Fruit fly (Drosophila melanogaster) whole organism, embryonic: ENCODE measurements around the gene ATPsynepsilonL.
A peak's percentile ranks its signal among the peaks of the same experiment; 100 is the strongest.

Source experiments
- ATbp ChIP-seq: fragments of 200-800 bp; sonication (Bioruptor generic); optimal IDR thresholded peaks from 2 replicates; lab custom pipeline; 2017; ENCODE audit warnings: missing biosample characterization, mild to moderate bottlenecking, missing genetic modification characterization, missing genetic modification reagents
- Aef1 ChIP-seq: fragments of 200-800 bp; sonication (Bioruptor generic); IDR thresholded peaks from 3 replicates; pipeline ENCODE4 v1.3.6; 2022; ENCODE audit warnings: missing biosample characterization, missing genetic modification characterization
- CG13123 ChIP-seq: fragments of 200-800 bp; sonication (Bioruptor generic); optimal IDR thresholded peaks from 2 replicates; lab custom pipeline; 2016; ENCODE audit warnings: missing biosample characterization, missing genetic modification characterization
- CG14441 ChIP-seq: fragments of 200-800 bp; sonication (Bioruptor generic); IDR thresholded peaks from 2 replicates; pipeline ENCODE4 v1.3.6; 2022; ENCODE audit warnings: missing biosample characterization, missing genetic modification characterization
- CG14965 ChIP-seq: fragments of 200-800 bp; sonication (Bioruptor generic); optimal IDR thresholded peaks from 2 replicates; lab custom pipeline; 2016; ENCODE audit warnings: missing biosample characterization, missing genetic modification characterization, borderline replicate concordance
- CG30020 ChIP-seq: fragments of 200-800 bp; optimal IDR thresholded peaks from 2 replicates; lab custom pipeline; 2019; ENCODE audit warnings: missing biosample characterization, mild to moderate bottlenecking, missing genetic modification characterization, moderate library complexity
- CG30431 ChIP-seq: fragments of 200-800 bp; sonication (Bioruptor generic); optimal IDR thresholded peaks from 2 replicates; lab custom pipeline; 2017; ENCODE audit warnings: missing biosample characterization, missing genetic modification characterization
- CG3065 ChIP-seq: fragments of 200-800 bp; sonication (Bioruptor generic); optimal IDR thresholded peaks from 2 replicates; lab custom pipeline; 2016; ENCODE audit warnings: missing biosample characterization, missing genetic modification characterization
- CG31365 ChIP-seq: fragments of 200-800 bp; sonication (Bioruptor generic); optimal IDR thresholded peaks from 2 replicates; lab custom pipeline; 2018; ENCODE audit warnings: missing biosample characterization, mild to moderate bottlenecking, missing genetic modification characterization
- CG32772 ChIP-seq: fragments of 200-800 bp; sonication (Bioruptor generic); IDR thresholded peaks from 2 replicates; pipeline ENCODE4 v1.3.6; 2022; ENCODE audit warnings: missing biosample characterization, missing genetic modification characterization
- CG3726 ChIP-seq: fragments of 200-800 bp; sonication (Bioruptor generic); IDR thresholded peaks from 3 replicates; pipeline ENCODE4, ENCODE4 v1.3.6; 2022; ENCODE audit warnings: missing biosample characterization, missing genetic modification characterization
- CG5953 ChIP-seq: fragments of 200-800 bp; sonication (Bioruptor generic); IDR thresholded peaks from 2 replicates; pipeline ENCODE4 v1.3.6; 2022; ENCODE audit warnings: missing biosample characterization, missing genetic modification characterization
- CG6654 ChIP-seq: fragments of 200-800 bp; sonication (Bioruptor generic); optimal IDR thresholded peaks from 2 replicates; lab custom pipeline; 2017; ENCODE audit warnings: missing biosample characterization, mild to moderate bottlenecking, missing genetic modification characterization
- CG8290 ChIP-seq, 3 experiments: fragments of 200-800 bp; sonication (Bioruptor generic); optimal IDR thresholded peaks; 2 replicates each; lab custom pipeline; 2016 to 2019; ENCODE audit warnings: missing biosample characterization in 3 of 3, missing genetic modification characterization in 3 of 3, mild to moderate bottlenecking in 2 of 3, moderate library complexity in 1 of 3
- CHES-1-like ChIP-seq: fragments of 200-800 bp; sonication (Bioruptor generic); optimal IDR thresholded peaks from 2 replicates; lab custom pipeline; 2016; ENCODE audit warnings: missing biosample characterization, missing genetic modification characterization
- Camta ChIP-seq: fragments of 200-800 bp; sonication (Bioruptor generic); optimal IDR thresholded peaks from 2 replicates; lab custom pipeline; 2016; ENCODE audit warnings: missing biosample characterization, missing genetic modification characterization
- CkIIα-i1 ChIP-seq: fragments of 200-800 bp; sonication (Bioruptor generic); IDR thresholded peaks from 2 replicates; pipeline ENCODE4 v1.3.6; 2022; ENCODE audit warnings: missing biosample characterization, missing genetic modification characterization
- Dek ChIP-seq: fragments of 200-800 bp; sonication (Bioruptor generic); optimal IDR thresholded peaks from 3 replicates; lab custom pipeline; 2019; ENCODE audit warnings: missing biosample characterization, mild to moderate bottlenecking, missing genetic modification characterization, moderate library complexity
- Dip3 ChIP-seq: fragments of 200-800 bp; sonication (Bioruptor generic); optimal IDR thresholded peaks from 3 replicates; lab custom pipeline; 2016; ENCODE audit warnings: missing biosample characterization, missing genetic modification characterization
- Fer2 ChIP-seq: fragments of 200-800 bp; sonication (Bioruptor generic); optimal IDR thresholded peaks from 2 replicates; lab custom pipeline; 2018; ENCODE audit warnings: missing biosample characterization, mild to moderate bottlenecking, missing genetic modification characterization, moderate library complexity
- Gsc ChIP-seq: fragments of 200-800 bp; sonication (Bioruptor generic); IDR thresholded peaks from 2 replicates; pipeline ENCODE4 v1.3.6; 2022; ENCODE audit warnings: missing biosample characterization, missing genetic modification characterization
- Lpt ChIP-seq: fragments of >200 bp; optimal IDR thresholded peaks from 2 replicates; lab custom pipeline; 2018; ENCODE audit warnings: missing biosample characterization, missing genetic modification characterization
- NC2α ChIP-seq: fragments of 200-800 bp; sonication (Bioruptor generic); optimal IDR thresholded peaks from 2 replicates; lab custom pipeline; 2016; ENCODE audit warnings: missing biosample characterization, missing genetic modification characterization
- Opbp ChIP-seq: fragments of 200-800 bp; sonication (Bioruptor generic); IDR thresholded peaks from 3 replicates; pipeline ENCODE4 v1.3.6; 2022; ENCODE audit warnings: missing biosample characterization, missing genetic modification characterization; ENCODE audit not compliant: partially characterized antibody
- Pdp1 ChIP-seq, 2 experiments: fragments of 200-800 bp; sonication (Bioruptor generic); optimal IDR thresholded peaks; 3 replicates each; lab custom pipeline; 2016; ENCODE audit warnings: missing biosample characterization in 2 of 2, missing genetic modification characterization in 2 of 2, mild to moderate bottlenecking in 1 of 2, moderate library complexity in 1 of 2
- Side ChIP-seq: fragments of 200-800 bp; sonication (Bioruptor generic); optimal IDR thresholded peaks from 2 replicates; lab custom pipeline; 2016; ENCODE audit warnings: missing biosample characterization, missing genetic modification characterization
- Stat92E ChIP-seq, 3 experiments: fragments of >200 bp in 2 of 3; fragments of 200-800 bp in 1 of 3; sonication (Bioruptor generic) in 1 of 3; optimal IDR thresholded peaks; 2 replicates each; lab custom pipeline; 2017 to 2019; ENCODE audit warnings: missing biosample characterization in 3 of 3, missing genetic modification characterization in 3 of 3, mild to moderate bottlenecking in 1 of 3, moderate library complexity in 1 of 3
- Trl ChIP-seq, 3 experiments: fragments of >200 bp in 2 of 3; fragments of 200-800 bp in 1 of 3; sonication (Bioruptor generic) in 1 of 3; optimal IDR thresholded peaks; 2 replicates in 1 of 3; 3 replicates in 2 of 3; lab custom pipeline; 2016 to 2017; ENCODE audit warnings: missing biosample characterization in 1 of 3, missing genetic modification characterization in 1 of 3
- ac ChIP-seq: fragments of 200-800 bp; sonication (Bioruptor generic); optimal IDR thresholded peaks from 3 replicates; lab custom pipeline; 2017; ENCODE audit warnings: missing biosample characterization, mild to moderate bottlenecking, missing genetic modification characterization
- ash1 ChIP-seq: fragments of 200-800 bp; sonication (Bioruptor generic); optimal IDR thresholded peaks from 2 replicates; lab custom pipeline; 2018; ENCODE audit warnings: missing biosample characterization, mild to moderate bottlenecking, missing genetic modification characterization
- bbx ChIP-seq: fragments of 200-800 bp; sonication (Bioruptor generic); IDR thresholded peaks from 2 replicates; pipeline ENCODE4 v1.3.6; 2022; ENCODE audit warnings: missing biosample characterization, missing genetic modification characterization; ENCODE audit not compliant: partially characterized antibody
- bigmax ChIP-seq: fragments of 200-800 bp; sonication (Bioruptor generic); optimal IDR thresholded peaks from 2 replicates; lab custom pipeline; 2018; ENCODE audit warnings: missing biosample characterization, mild to moderate bottlenecking, missing genetic modification characterization
- croc ChIP-seq: fragments of 200-800 bp; sonication (Bioruptor generic); conservative IDR thresholded peaks from 3 replicates; pipeline ENCODE4 v1.3.6; 2022; ENCODE audit warnings: missing biosample characterization, missing genetic modification characterization
- cwo ChIP-seq: fragments of 200-800 bp; sonication (Bioruptor generic); optimal IDR thresholded peaks from 3 replicates; lab custom pipeline; 2017; ENCODE audit warnings: missing biosample characterization, missing genetic modification characterization, mild to moderate bottlenecking, moderate library complexity, missing genetic modification reagents
- eve ChIP-seq, 2 experiments: fragments of >200 bp; optimal IDR thresholded peaks; 2 replicates each; lab custom pipeline; 2017; ENCODE audit warnings: missing biosample characterization in 2 of 2, missing genetic modification characterization in 2 of 2
- ewg ChIP-seq: fragments of 200-800 bp; sonication (Bioruptor generic); optimal IDR thresholded peaks from 3 replicates; lab custom pipeline; 2017; ENCODE audit warnings: mild to moderate bottlenecking, missing biosample characterization, missing genetic modification reagents, missing genetic modification characterization
- fd96Cb ChIP-seq: fragments of 200-800 bp; sonication (Bioruptor generic); optimal IDR thresholded peaks from 2 replicates; lab custom pipeline; 2018; ENCODE audit warnings: missing biosample characterization, mild to moderate bottlenecking, missing genetic modification characterization, moderate library complexity
- jigr1 ChIP-seq: fragments of 200-800 bp; sonication (Bioruptor generic); IDR thresholded peaks from 3 replicates; pipeline ENCODE4 v1.3.6; 2022; ENCODE audit warnings: missing biosample characterization, missing genetic modification characterization
- kah ChIP-seq: fragments of 200-800 bp; sonication (Bioruptor generic); optimal IDR thresholded peaks from 2 replicates; lab custom pipeline; 2018; ENCODE audit warnings: missing biosample characterization, mild to moderate bottlenecking, missing genetic modification characterization
- knrl ChIP-seq: fragments of 200-800 bp; sonication (Bioruptor generic); IDR thresholded peaks from 3 replicates; pipeline ENCODE4 v1.3.6; 2022; ENCODE audit warnings: missing biosample characterization, missing genetic modification characterization; ENCODE audit not compliant: partially characterized antibody
- lov ChIP-seq, 2 experiments: fragments of 200-800 bp in 1 of 2; fragments of >200 bp in 1 of 2; sonication (Bioruptor generic) in 1 of 2; IDR thresholded peaks in 1 of 2; optimal IDR thresholded peaks in 1 of 2; 2 replicates in 1 of 2; 3 replicates in 1 of 2; pipeline versions ENCODE4 v1.3.6 to Lab custom; 2017 to 2022; ENCODE audit warnings: missing biosample characterization in 1 of 2, missing genetic modification characterization in 1 of 2
- nom ChIP-seq: fragments of 200-800 bp; sonication (Bioruptor generic); optimal IDR thresholded peaks from 2 replicates; lab custom pipeline; 2017; ENCODE audit warnings: missing biosample characterization, missing genetic modification characterization, mild to moderate bottlenecking, moderate library complexity, missing genetic modification reagents
- psq ChIP-seq: fragments of 200-800 bp; sonication (Bioruptor generic); optimal IDR thresholded peaks from 2 replicates; lab custom pipeline; 2017; ENCODE audit warnings: missing biosample characterization, missing genetic modification characterization
- run ChIP-seq: fragments of 200-800 bp; sonication (Bioruptor generic); optimal IDR thresholded peaks from 3 replicates; lab custom pipeline; 2018; ENCODE audit warnings: missing biosample characterization, mild to moderate bottlenecking, missing genetic modification characterization
- sima ChIP-seq: fragments of 200-800 bp; sonication (Bioruptor generic); optimal IDR thresholded peaks from 2 replicates; lab custom pipeline; 2016; ENCODE audit warnings: missing biosample characterization, missing genetic modification characterization
- so ChIP-seq: fragments of 200-800 bp; sonication (Bioruptor generic); IDR thresholded peaks from 3 replicates; pipeline ENCODE4 v1.3.6; 2022; ENCODE audit warnings: missing biosample characterization, missing genetic modification characterization
- vvl ChIP-seq: fragments of 200-800 bp; sonication (Bioruptor generic); IDR thresholded peaks from 2 replicates; pipeline ENCODE4 v1.3.6; 2022; ENCODE audit warnings: missing biosample characterization, missing genetic modification characterization

Gene ATPsynepsilonL

dm6 chr3R:10133419-10134340 is 12.1 kb downstream of the ATPsynepsilonL start (continued):
- no peak for TF ChIP-seq nom
- TF ChIP-seq Stat92E (GFP tag; optimal IDR thresholded peaks at IDR 0.05; lab: Kevin White, UChicago): no peak
- no peak for TF ChIP-seq CG6654 (GFP tag; lab: Kevin White, UChicago)
- TF ChIP-seq ATbp (GFP tag; lab: Kevin White, UChicago): no peak
- TF ChIP-seq CG3726: no peak
- no peak for TF ChIP-seq CG30431 (GFP tag; lab: Kevin White, UChicago)
- no peak for TF ChIP-seq run (tag; lab: Kevin White, UChicago)
- TF ChIP-seq CHES-1-like (GFP tag; lab: Kevin White, UChicago): no peak
- TF ChIP-seq lov (optimal IDR thresholded peaks at IDR 0.05; lab: Kevin White, UChicago): peak; percentile 27
- no peak for TF ChIP-seq lov (GFP tag; IDR thresholded peaks at IDR 0.05; lab: Robert Waterston, UW)
- TF ChIP-seq CG14441 (GFP tag; lab: Robert Waterston, UW): no peak
- peak; percentile 59 for TF ChIP-seq bigmax
- no peak for TF ChIP-seq Aef1 (GFP tag; lab: Robert Waterston, UW)
- TF ChIP-seq eve (GFP tag; optimal IDR thresholded peaks at IDR 0.05; lab: Kevin White, UChicago): peak in 1 of 2 experiments; percentile 30
- no peak for TF ChIP-seq bbx
- TF ChIP-seq knrl: no peak
- TF ChIP-seq cwo (GFP tag; lab: Kevin White, UChicago): no peak
- no peak for TF ChIP-seq Side (GFP tag; lab: Kevin White, UChicago)
- no peak for TF ChIP-seq CG5953 (GFP tag; lab: Robert Waterston, UW)
- no peak for TF ChIP-seq ewg (GFP tag; lab: Kevin White, UChicago)
- no peak for TF ChIP-seq Opbp
- no peak for TF ChIP-seq Dip3 (GFP tag; lab: Kevin White, UChicago)
- no peak for TF ChIP-seq NC2α (GFP tag; lab: Kevin White, UChicago)
- no peak for TF ChIP-seq Dek (tag; lab: Kevin White, UChicago)
- TF ChIP-seq Pdp1 (GFP tag; optimal IDR thresholded peaks at IDR 0.05; lab: Kevin White, UChicago): peak in 1 of 2 experiments; percentile 25
- TF ChIP-seq so (GFP tag; lab: Robert Waterston, UW): no peak
- no peak for TF ChIP-seq CG32772 (GFP tag; lab: Robert Waterston, UW)
- TF ChIP-seq kah (GFP tag; lab: Kevin White, UChicago): peak; percentile 86
- peak; percentile 72 for TF ChIP-seq psq
- no peak for TF ChIP-seq croc
- no peak for TF ChIP-seq CkIIα-i1 (GFP tag; lab: Robert Waterston, UW)
- TF ChIP-seq ac: no peak
- no peak for TF ChIP-seq ash1 (GFP tag; lab: Kevin White, UChicago)
- TF ChIP-seq jigr1 (GFP tag; lab: Robert Waterston, UW): no peak
- TF ChIP-seq Gsc (GFP tag; lab: Robert Waterston, UW): no peak
- no peak for TF ChIP-seq CG8290 (GFP tag; optimal IDR thresholded peaks at IDR 0.05; lab: Kevin White, UChicago)
- no peak for TF ChIP-seq CG8290 (tag; optimal IDR thresholded peaks at IDR 0.05; lab: Kevin White, UChicago)
- no peak for TF ChIP-seq Fer2 (tag; lab: Kevin White, UChicago)
- no peak for TF ChIP-seq CG14965 (GFP tag; lab: Kevin White, UChicago)
- TF ChIP-seq CG3065: no peak
- no peak for TF ChIP-seq Lpt
- peak; percentile 35 to 53 for TF ChIP-seq Trl (optimal IDR thresholded peaks at IDR 0.05; lab: Kevin White, UChicago)
- TF ChIP-seq Trl (GFP tag; optimal IDR thresholded peaks at IDR 0.05; lab: Kevin White, UChicago): no peak
- no peak for TF ChIP-seq CG30020
- TF ChIP-seq CG31365: no peak
- no peak for TF ChIP-seq fd96Cb (tag; lab: Kevin White, UChicago)
- TF ChIP-seq CG13123 (GFP tag; lab: Kevin White, UChicago): no peak
- TF ChIP-seq vvl (GFP tag; lab: Robert Waterston, UW): 0 out of 2 replicates have a peak, but pooled peaks have one; percentile 10
- no peak for TF ChIP-seq Camta
- no peak for TF ChIP-seq sima (GFP tag; lab: Kevin White, UChicago)
